Fruit fly (Drosophila melanogaster) whole organism, embryonic: ENCODE measurements around the gene nxf2.

Experiments
- BEAF-32 ChIP-seq: fragments of 200-800 bp; sonication (Bioruptor generic); optimal IDR thresholded peaks from 3 replicates; lab custom pipeline; 2017; ENCODE audit warnings: missing biosample characterization, missing genetic modification characterization, mild to moderate bottlenecking, moderate library complexity, missing genetic modification reagents
- Bgb ChIP-seq: fragments of 200-800 bp; sonication (Bioruptor generic); IDR thresholded peaks from 2 replicates; pipeline ENCODE4 v1.3.6; 2022; ENCODE audit warnings: missing biosample characterization, missing genetic modification characterization; ENCODE audit not compliant: partially characterized antibody
- CG10267 ChIP-seq: fragments of 200-800 bp; sonication (Bioruptor generic); optimal IDR thresholded peaks from 2 replicates; lab custom pipeline; 2018; ENCODE audit warnings: missing biosample characterization, mild to moderate bottlenecking, missing genetic modification characterization, moderate library complexity
- CG10979 ChIP-seq: fragments of 200-800 bp; sonication (Bioruptor generic); optimal IDR thresholded peaks from 2 replicates; lab custom pipeline; 2018; ENCODE audit warnings: missing biosample characterization, mild to moderate bottlenecking, missing genetic modification characterization, moderate library complexity
- CG11695 ChIP-seq: fragments of 200-800 bp; sonication (Bioruptor generic); IDR thresholded peaks from 3 replicates; pipeline ENCODE4 v1.3.6; 2022; ENCODE audit warnings: missing biosample characterization, missing genetic modification characterization
- CG13287 ChIP-seq: fragments of 200-800 bp; sonication (Bioruptor generic); IDR thresholded peaks from 2 replicates; pipeline ENCODE4 v1.3.6; 2022; ENCODE audit warnings: missing biosample characterization, missing genetic modification characterization; ENCODE audit not compliant: partially characterized antibody
- CG14710 ChIP-seq: fragments of 200-800 bp; sonication (Bioruptor generic); optimal IDR thresholded peaks from 3 replicates; lab custom pipeline; 2019; ENCODE audit warnings: missing biosample characterization, mild to moderate bottlenecking, missing genetic modification characterization, moderate library complexity
- CG1603 ChIP-seq: fragments of 200-800 bp; sonication (Bioruptor generic); optimal IDR thresholded peaks from 2 replicates; lab custom pipeline; 2019; ENCODE audit warnings: missing biosample characterization, mild to moderate bottlenecking, missing genetic modification characterization, moderate library complexity
- CG16813 ChIP-seq: fragments of 200-800 bp; sonication (Bioruptor generic); IDR thresholded peaks from 3 replicates; pipeline ENCODE4 v1.3.6; 2022; ENCODE audit warnings: missing biosample characterization, missing genetic modification characterization; ENCODE audit not compliant: partially characterized antibody
- CG17186 ChIP-seq: fragments of 200-800 bp; sonication (Bioruptor generic); optimal IDR thresholded peaks from 3 replicates; lab custom pipeline; 2017; ENCODE audit warnings: missing biosample characterization, missing genetic modification reagents, missing genetic modification characterization
- CG17829 ChIP-seq: fragments of 200-800 bp; optimal IDR thresholded peaks from 2 replicates; lab custom pipeline; 2019; ENCODE audit warnings: missing biosample characterization, mild to moderate bottlenecking, missing genetic modification characterization, moderate library complexity
- CG17912 ChIP-seq: fragments of 200-800 bp; sonication (Bioruptor generic); optimal IDR thresholded peaks from 2 replicates; lab custom pipeline; 2018; ENCODE audit warnings: missing biosample characterization, mild to moderate bottlenecking, missing genetic modification characterization
- CG2129 ChIP-seq: fragments of 200-800 bp; sonication (Bioruptor generic); IDR thresholded peaks from 2 replicates; pipeline ENCODE4 v1.3.6; 2022; ENCODE audit warnings: missing biosample characterization, missing genetic modification characterization; ENCODE audit not compliant: partially characterized antibody
- CG2712 ChIP-seq: fragments of 200-800 bp; optimal IDR thresholded peaks from 3 replicates; lab custom pipeline; 2019; ENCODE audit warnings: missing biosample characterization, mild to moderate bottlenecking, missing genetic modification characterization, moderate library complexity
- CG30020 ChIP-seq: fragments of 200-800 bp; optimal IDR thresholded peaks from 2 replicates; lab custom pipeline; 2019; ENCODE audit warnings: missing biosample characterization, mild to moderate bottlenecking, missing genetic modification characterization, moderate library complexity
- CG34224 ChIP-seq: fragments of 200-800 bp; sonication (Bioruptor generic); IDR thresholded peaks from 3 replicates; pipeline ENCODE4 v1.3.6; 2022; ENCODE audit warnings: missing biosample characterization, missing genetic modification characterization; ENCODE audit not compliant: partially characterized antibody
- CG3726 ChIP-seq: fragments of 200-800 bp; sonication (Bioruptor generic); IDR thresholded peaks from 3 replicates; pipeline ENCODE4, ENCODE4 v1.3.6; 2022; ENCODE audit warnings: missing biosample characterization, missing genetic modification characterization
- CG4617 ChIP-seq: fragments of 200-800 bp; sonication (Bioruptor generic); optimal IDR thresholded peaks from 3 replicates; lab custom pipeline; 2016; ENCODE audit warnings: missing biosample characterization, missing genetic modification characterization, borderline replicate concordance
- CG6791 ChIP-seq: fragments of 200-800 bp; sonication (Bioruptor generic); IDR thresholded peaks from 3 replicates; pipeline ENCODE4 v1.3.6; 2022; ENCODE audit warnings: missing biosample characterization, missing genetic modification characterization; ENCODE audit not compliant: partially characterized antibody
- CG9797 ChIP-seq: fragments of 200-800 bp; sonication (Bioruptor generic); optimal IDR thresholded peaks from 3 replicates; lab custom pipeline; 2018; ENCODE audit warnings: missing biosample characterization, mild to moderate bottlenecking, missing genetic modification characterization
- Dll ChIP-seq: fragments of 200-800 bp; sonication (Bioruptor generic); IDR thresholded peaks from 4 replicates; pipeline ENCODE4 v1.3.6; 2022; ENCODE audit warnings: missing biosample characterization, missing genetic modification characterization; ENCODE audit not compliant: partially characterized antibody
- Doc3 ChIP-seq: fragments of 200-800 bp; sonication (Bioruptor generic); IDR thresholded peaks from 3 replicates; pipeline ENCODE4 v1.3.6; 2022; ENCODE audit warnings: missing biosample characterization, missing genetic modification characterization; ENCODE audit not compliant: partially characterized antibody
- Dp ChIP-seq: fragments of 200-800 bp; sonication (Bioruptor generic); optimal IDR thresholded peaks from 2 replicates; lab custom pipeline; 2018; ENCODE audit warnings: missing biosample characterization, mild to moderate bottlenecking, missing genetic modification characterization, moderate library complexity
- Dref ChIP-seq: fragments of 200-800 bp; sonication (Bioruptor generic); IDR thresholded peaks from 2 replicates; pipeline ENCODE4 v1.3.6; 2022; ENCODE audit warnings: missing biosample characterization, missing genetic modification characterization
- E2f2 ChIP-seq: fragments of 200-800 bp; sonication (Bioruptor generic); IDR thresholded peaks from 2 replicates; pipeline ENCODE4 v1.3.6; 2022; ENCODE audit warnings: missing biosample characterization, missing genetic modification characterization
- Hr78 ChIP-seq, 2 experiments: fragments of 200-800 bp in 1 of 2; fragments of >200 bp in 1 of 2; sonication (Bioruptor generic) in 1 of 2; optimal IDR thresholded peaks; 2 replicates each; lab custom pipeline; 2017 to 2019; ENCODE audit warnings: missing biosample characterization in 2 of 2, missing genetic modification characterization in 2 of 2, mild to moderate bottlenecking in 1 of 2, moderate library complexity in 1 of 2
- MBD-R2 ChIP-seq: fragments of 200-800 bp; sonication (Bioruptor generic); IDR thresholded peaks from 2 replicates; pipeline ENCODE4 v1.3.6; 2022; ENCODE audit warnings: missing biosample characterization, missing genetic modification characterization
- Sry-δ ChIP-seq: fragments of 200-800 bp; sonication (Bioruptor generic); optimal IDR thresholded peaks from 2 replicates; lab custom pipeline; 2016; ENCODE audit warnings: missing biosample characterization, missing genetic modification characterization
- YL-1 ChIP-seq: fragments of 200-800 bp; sonication (Bioruptor generic); optimal IDR thresholded peaks from 3 replicates; lab custom pipeline; 2017; ENCODE audit warnings: missing biosample characterization, mild to moderate bottlenecking, missing genetic modification characterization
- amos ChIP-seq: fragments of 200-800 bp; sonication (Bioruptor generic); IDR thresholded peaks from 2 replicates; pipeline ENCODE4 v1.3.6; 2022; ENCODE audit warnings: missing biosample characterization, missing genetic modification characterization; ENCODE audit not compliant: partially characterized antibody
- bbx ChIP-seq: fragments of 200-800 bp; sonication (Bioruptor generic); IDR thresholded peaks from 2 replicates; pipeline ENCODE4 v1.3.6; 2022; ENCODE audit warnings: missing biosample characterization, missing genetic modification characterization; ENCODE audit not compliant: partially characterized antibody
- chinmo ChIP-seq: fragments of 200-800 bp; sonication (Bioruptor generic); IDR thresholded peaks from 4 replicates; pipeline ENCODE4 v1.3.6; 2022; ENCODE audit warnings: missing biosample characterization, missing genetic modification characterization; ENCODE audit not compliant: partially characterized antibody
- gfzf ChIP-seq: fragments of 200-800 bp; sonication (Bioruptor generic); optimal IDR thresholded peaks from 2 replicates; lab custom pipeline; 2016; ENCODE audit warnings: missing biosample characterization, mild to moderate bottlenecking, missing genetic modification characterization, moderate library complexity
- hbn ChIP-seq: fragments of 200-800 bp; sonication (Bioruptor generic); IDR thresholded peaks from 2 replicates; pipeline ENCODE4 v1.3.6; 2022; ENCODE audit warnings: missing biosample characterization, missing genetic modification characterization; ENCODE audit not compliant: partially characterized antibody
- pzg ChIP-seq: fragments of 200-800 bp; sonication (Bioruptor generic); optimal IDR thresholded peaks from 3 replicates; lab custom pipeline; 2018; ENCODE audit warnings: missing biosample characterization, mild to moderate bottlenecking, missing genetic modification characterization, moderate library complexity
- sna ChIP-seq: fragments of 200-800 bp; sonication (Bioruptor generic); IDR thresholded peaks from 2 replicates; pipeline ENCODE4 v1.3.6; 2022; ENCODE audit warnings: missing biosample characterization, missing genetic modification characterization; ENCODE audit not compliant: partially characterized antibody
- sr ChIP-seq: fragments of 200-800 bp; sonication (Bioruptor generic); IDR thresholded peaks from 3 replicates; pipeline ENCODE4 v1.3.6; 2022; ENCODE audit warnings: missing biosample characterization, missing genetic modification characterization
- trem ChIP-seq: fragments of 200-800 bp; optimal IDR thresholded peaks from 3 replicates; lab custom pipeline; 2019; ENCODE audit warnings: missing biosample characterization, mild to moderate bottlenecking, missing genetic modification characterization, moderate library complexity
- unc-4 ChIP-seq: fragments of 200-800 bp; sonication (Bioruptor generic); IDR thresholded peaks from 2 replicates; pipeline ENCODE4 v1.3.6; 2022; ENCODE audit warnings: missing biosample characterization, missing genetic modification characterization; ENCODE audit not compliant: partially characterized antibody

nxf2 gene

dm6 chr3L:16610201-16610600, 30.1 kb upstream of the nxf2 start, which contains the start of gene Prosbeta6 (continued):
- peak; percentile 44; the same call in 2 of the 3 replicates for TF ChIP-seq CG16813 (GFP tag; lab: Robert Waterston, UW)
- no peak for TF ChIP-seq chinmo (GFP tag; lab: Robert Waterston, UW)
- peak; percentile 43 for TF ChIP-seq hbn (GFP tag; lab: Robert Waterston, UW)
- TF ChIP-seq CG30020 (tag; lab: Kevin White, UChicago) = peak; percentile 14
- TF ChIP-seq amos = peak; percentile 62
- no peak for TF ChIP-seq CG3726 (GFP tag; lab: Robert Waterston, UW)
- peak; percentile 69 for TF ChIP-seq gfzf (GFP tag; lab: Kevin White, UChicago)
- no peak for TF ChIP-seq CG11695
- peak; percentile 55 for TF ChIP-seq trem
- 0 out of 2 replicates have a peak, but pooled peaks have one; percentile 45 for TF ChIP-seq sna (GFP tag; lab: Robert Waterston, UW)
- peak; percentile 74 for TF ChIP-seq BEAF-32
- peak; percentile 22 for TF ChIP-seq CG10267 (tag; lab: Kevin White, UChicago)
- peak; percentile 13 for TF ChIP-seq YL-1 (GFP tag; lab: Kevin White, UChicago)
- peak; percentile 45; the same call in 1 of the 2 replicates for TF ChIP-seq bbx
- peak; percentile 60; the same call in 1 of the 3 replicates for TF ChIP-seq CG6791 (GFP tag; lab: Robert Waterston, UW)
- peak; percentile 56 for TF ChIP-seq Bgb (GFP tag; lab: Robert Waterston, UW)
- peak; percentile 54; the same call in 1 of the 2 replicates for TF ChIP-seq unc-4 (GFP tag; lab: Robert Waterston, UW)
- TF ChIP-seq CG14710 (tag; lab: Kevin White, UChicago) = peak; percentile 27
- peak; percentile 66 for TF ChIP-seq pzg
- TF ChIP-seq CG1603 (tag; lab: Kevin White, UChicago) = peak; percentile 25
- TF ChIP-seq CG17186 = no peak
- 0 out of 2 replicates have a peak, but pooled peaks have one; percentile 12 for TF ChIP-seq CG2129 (GFP tag; lab: Robert Waterston, UW)
- peak; percentile 10 for TF ChIP-seq CG17829 (tag; lab: Kevin White, UChicago)
- TF ChIP-seq CG17912 (GFP tag; lab: Kevin White, UChicago) = no peak
- peak; percentile 71 for TF ChIP-seq CG9797 (GFP tag; lab: Kevin White, UChicago)
- TF ChIP-seq Dref (GFP tag; lab: Robert Waterston, UW) = peak; percentile 71
- peak; percentile 48 for TF ChIP-seq E2f2 (GFP tag; lab: Robert Waterston, UW)
- peak; percentile 50 for TF ChIP-seq Sry-δ (GFP tag; lab: Kevin White, UChicago)
- peak; percentile 71 for TF ChIP-seq CG13287 (GFP tag; lab: Robert Waterston, UW)
- TF ChIP-seq CG2712 = peak; percentile 18
- peak; percentile 59 for TF ChIP-seq MBD-R2 (GFP tag; lab: Robert Waterston, UW)
- no peak for TF ChIP-seq sr (GFP tag; lab: Robert Waterston, UW)
- TF ChIP-seq CG34224 (GFP tag; lab: Robert Waterston, UW) = peak; percentile 50; the same call in 2 of the 3 replicates
- TF ChIP-seq CG10979 (tag; lab: Kevin White, UChicago) = no peak
- peak; percentile 53; the same call in 1 of the 3 replicates for TF ChIP-seq Doc3 (GFP tag; lab: Robert Waterston, UW)
- TF ChIP-seq Dp = peak; percentile 44
- no peak for TF ChIP-seq Hr78 (GFP tag; optimal IDR thresholded peaks at IDR 0.05; lab: Kevin White, UChicago)
- TF ChIP-seq CG4617 = peak; percentile 29
- peak; percentile 56; the same call in 3 of the 4 replicates for TF ChIP-seq Dll (GFP tag; lab: Robert Waterston, UW)
